Fruit fly (Drosophila melanogaster) whole organism, wandering third instar larva: ENCODE measurements around the gene gfzf.

ENCODE experiments used
- Sp1 ChIP-seq: fragments of 200-800 bp; sonication (Bioruptor generic); optimal IDR thresholded peaks from 3 replicates; lab custom pipeline; 2019; ENCODE audit warnings: missing biosample characterization, mild to moderate bottlenecking, missing genetic modification characterization, moderate library complexity
- lola ChIP-seq: fragments of >200 bp; optimal IDR thresholded peaks from 2 replicates; lab custom pipeline; 2017; ENCODE audit warnings: missing biosample characterization, missing genetic modification characterization
- psq ChIP-seq: fragments of 200-800 bp; sonication (Bioruptor generic); optimal IDR thresholded peaks from 3 replicates; lab custom pipeline; 2017; ENCODE audit warnings: missing biosample characterization, mild to moderate bottlenecking, missing genetic modification characterization, moderate library complexity
- sv ChIP-seq: fragments of 200-800 bp; sonication (Bioruptor generic); optimal IDR thresholded peaks from 3 replicates; lab custom pipeline; 2016; ENCODE audit warnings: missing biosample characterization, missing genetic modification characterization
- usp ChIP-seq: fragments of >200 bp; optimal IDR thresholded peaks from 2 replicates; lab custom pipeline; 2017; ENCODE audit warnings: missing biosample characterization, missing genetic modification characterization

dm6 chr3R:7162356-7163289, 11.9 kb upstream of the gfzf start, which contains the start of gene sas:
- TF ChIP-seq Sp1: peak; percentile 22
- TF ChIP-seq usp: no peak
- TF ChIP-seq sv: no peak
- no peak for TF ChIP-seq psq (GFP tag; lab: Kevin White, UChicago)
- TF ChIP-seq lola (GFP tag; lab: Kevin White, UChicago): no peak
